Worm (Caenorhabditis elegans) whole organism, early embryonic: ENCODE data around the gene M163.22.

Experiments
- B0310.2 ChIP-seq: sonication (generic microtip); optimal IDR thresholded peaks from 2 replicates; lab custom pipeline; 2016; ENCODE audit warnings: mild to moderate bottlenecking, missing genetic modification characterization, missing compliant biosample characterization
- F13C5.2 ChIP-seq: sonication (generic microtip); optimal IDR thresholded peaks from 2 replicates; lab custom pipeline; 2017; ENCODE audit warnings: mild to moderate bottlenecking, missing genetic modification characterization, inconsistent platforms, missing compliant biosample characterization
- aly-1 ChIP-seq: sonication (generic microtip); optimal IDR thresholded peaks from 2 replicates; lab custom pipeline; 2016; ENCODE audit warnings: missing genetic modification characterization, missing compliant biosample characterization
- ama-1 ChIP-seq: fragments of 150-350 bp; optimal IDR thresholded peaks from 2 replicates; lab custom pipeline; 2014
- ceh-13 ChIP-seq: fragments of 200-800 bp; sonication (Bioruptor generic); optimal IDR thresholded peaks from 2 replicates; lab custom pipeline; 2018; ENCODE audit warnings: mild to moderate bottlenecking, missing genetic modification characterization, missing compliant biosample characterization
- ceh-36 ChIP-seq: sonication (generic microtip); optimal IDR thresholded peaks from 2 replicates; lab custom pipeline; 2016; ENCODE audit warnings: missing genetic modification characterization, inconsistent platforms, missing compliant biosample characterization
- ets-7 ChIP-seq: sonication (generic microtip); optimal IDR thresholded peaks from 2 replicates; lab custom pipeline; 2016; ENCODE audit warnings: missing genotype, missing genetic modification characterization, missing compliant biosample characterization
- flt-1 ChIP-seq: fragments of 200-800 bp; sonication (Bioruptor generic); IDR thresholded peaks from 2 replicates; pipeline ENCODE4 v1.3.6; 2022; ENCODE audit warnings: missing genetic modification characterization, missing compliant biosample characterization
- hmbx-1 ChIP-seq: sonication (generic microtip); optimal IDR thresholded peaks from 2 replicates; lab custom pipeline; 2016; ENCODE audit warnings: mild to moderate bottlenecking, missing genetic modification characterization, missing compliant biosample characterization
- hmg-4 ChIP-seq: fragments of 200-800 bp; sonication (Bioruptor generic); optimal IDR thresholded peaks from 2 replicates; lab custom pipeline; 2018; ENCODE audit warnings: mild to moderate bottlenecking, missing genetic modification characterization, missing compliant biosample characterization
- hnd-1 ChIP-seq: sonication (generic microtip); optimal IDR thresholded peaks from 2 replicates; lab custom pipeline; 2016; ENCODE audit warnings: missing genetic modification characterization, missing compliant biosample characterization
- pes-1 ChIP-seq: fragments of 200-800 bp; sonication (Bioruptor generic); IDR thresholded peaks from 2 replicates; pipeline ENCODE4 v1.3.6; 2022; ENCODE audit warnings: missing genetic modification reagents, missing genetic modification characterization, missing compliant biosample characterization
- scrt-1 ChIP-seq: fragments of 200-800 bp; sonication (Bioruptor generic); IDR thresholded peaks from 2 replicates; pipeline ENCODE4 v1.3.6; 2022; ENCODE audit warnings: missing genetic modification characterization, missing compliant biosample characterization
- sea-1 ChIP-seq: fragments of 200-800 bp; sonication (Bioruptor generic); conservative IDR thresholded peaks from 2 replicates; pipeline ENCODE4 v1.3.6; 2022; ENCODE audit warnings: missing genetic modification characterization, missing compliant biosample characterization
- tbx-11 ChIP-seq: fragments of 200-800 bp; sonication (Bioruptor generic); IDR thresholded peaks from 2 replicates; pipeline ENCODE4 v1.3.6; 2022; ENCODE audit warnings: missing genetic modification characterization, missing compliant biosample characterization
- tbx-37 ChIP-seq: fragments of 200-800 bp; sonication (Bioruptor generic); conservative IDR thresholded peaks from 2 replicates; pipeline ENCODE4 v1.3.6; 2022; ENCODE audit warnings: missing genetic modification reagents, missing genetic modification characterization, missing compliant biosample characterization
- tra-4 ChIP-seq: sonication (generic microtip); optimal IDR thresholded peaks from 2 replicates; lab custom pipeline; 2017; ENCODE audit warnings: missing genetic modification characterization, missing compliant biosample characterization

Gene M163.22

ce11 chrX:14489945-14490344, 24.3 kb downstream of the M163.22 start, which contains the start of gene his-24:
TSS of gene his-24 (plus strand) at chrX:14490094.
- TF ChIP-seq aly-1 (tag; lab: Kevin White, UChicago) (no peak), B0310.2 (tag; lab: Kevin White, UChicago) (no peak), hnd-1 (no peak), ceh-36 (tag; lab: Kevin White, UChicago) (no peak), pes-1 (GFP tag; lab: Robert Waterston, UW) (peak; percentile 58), tbx-11 (GFP tag; lab: Robert Waterston, UW) (peak; percentile 60), F13C5.2 (tag; lab: Kevin White, UChicago) (peak; percentile 57), tbx-37 (GFP tag; lab: Robert Waterston, UW) (peak; percentile 30; the same call in 1 of the 2 replicates), ceh-13 (GFP tag; lab: Kevin White, UChicago) (no peak), hmbx-1 (peak; percentile 22), ama-1 (peak; percentile 98), ets-7 (no peak), hmg-4 (peak; percentile 73), flt-1 (GFP tag; lab: Robert Waterston, UW) (no peak), scrt-1 (GFP tag; lab: Robert Waterston, UW) (peak; percentile 25; the same call in 1 of the 2 replicates), tra-4 (tag; lab: Kevin White, UChicago) (peak; percentile 48), sea-1 (GFP tag; lab: Robert Waterston, UW) (peak; percentile 68; the same call in 1 of the 2 replicates)

- TF ChIP-seq ama-1 (no peak), F13C5.2 (tag; lab: Kevin White, UChicago) (no peak), hmbx-1 (no peak), tbx-37 (GFP tag; lab: Robert Waterston, UW) (0 out of 2 replicates have a peak, but pooled peaks have one; percentile 5), tbx-11 (GFP tag; lab: Robert Waterston, UW) (no peak), pes-1 (GFP tag; lab: Robert Waterston, UW) (peak; percentile 58), hnd-1 (no peak), aly-1 (tag; lab: Kevin White, UChicago) (no peak), tra-4 (tag; lab: Kevin White, UChicago) (no peak), ceh-36 (tag; lab: Kevin White, UChicago) (no peak)
These were observed 24.8 kb downstream of the M163.22 start for ce11 chrX:14490486-14490885.

ce11 chrX:14491103-14491502, 25.4 kb downstream of the M163.22 start:
- TF ChIP-seq ama-1 (peak; percentile 36), pes-1 (GFP tag; lab: Robert Waterston, UW) (no peak), tbx-37 (GFP tag; lab: Robert Waterston, UW) (0 out of 2 replicates have a peak, but pooled peaks have one; percentile 26), tbx-11 (GFP tag; lab: Robert Waterston, UW) (peak; percentile 40; the same call in 1 of the 2 replicates)

- TF ChIP-seq ama-1 = no peak
- TF ChIP-seq hnd-1 = no peak
- TF ChIP-seq F13C5.2 (tag; lab: Kevin White, UChicago) = no peak
- TF ChIP-seq aly-1 (tag; lab: Kevin White, UChicago) = no peak
- no peak for TF ChIP-seq ets-7
These were observed 26.7 kb downstream of the M163.22 start for ce11 chrX:14492441-14492840.

ce11 chrX:14495075-14495474, 29.4 kb downstream of the M163.22 start:
- no peak for TF ChIP-seq hmg-4
- no peak for TF ChIP-seq ceh-36 (tag; lab: Kevin White, UChicago)
- no peak for TF ChIP-seq hmbx-1
- TF ChIP-seq tbx-37 (GFP tag; lab: Robert Waterston, UW) = no peak
- TF ChIP-seq sea-1 (GFP tag; lab: Robert Waterston, UW) = no peak
- no peak for TF ChIP-seq tbx-11 (GFP tag; lab: Robert Waterston, UW)
- TF ChIP-seq B0310.2 (tag; lab: Kevin White, UChicago) = no peak
- TF ChIP-seq hnd-1 = no peak
- TF ChIP-seq aly-1 (tag; lab: Kevin White, UChicago) = no peak
- no peak for TF ChIP-seq pes-1 (GFP tag; lab: Robert Waterston, UW)
- TF ChIP-seq ets-7 = no peak
- TF ChIP-seq flt-1 (GFP tag; lab: Robert Waterston, UW) = no peak
- TF ChIP-seq tra-4 (tag; lab: Kevin White, UChicago) = no peak
- no peak for TF ChIP-seq ama-1
- TF ChIP-seq ceh-13 (GFP tag; lab: Kevin White, UChicago) = no peak
- TF ChIP-seq F13C5.2 (tag; lab: Kevin White, UChicago) = no peak
- no peak for TF ChIP-seq scrt-1 (GFP tag; lab: Robert Waterston, UW)

- TF ChIP-seq hnd-1 = no peak
- no peak for TF ChIP-seq B0310.2 (tag; lab: Kevin White, UChicago)
- TF ChIP-seq tbx-11 (GFP tag; lab: Robert Waterston, UW) = no peak
- TF ChIP-seq ceh-13 (GFP tag; lab: Kevin White, UChicago) = no peak
- no peak for TF ChIP-seq F13C5.2 (tag; lab: Kevin White, UChicago)
These were observed 30.1 kb downstream of the M163.22 start, which contains the start of gene ztf-14 for ce11 chrX:14495785-14496184. TSS of gene ztf-14 (plus strand) at chrX:14496085.

ce11 chrX:14496545-14496944, 30.9 kb downstream of the M163.22 start:
- TF ChIP-seq ceh-36 (tag; lab: Kevin White, UChicago) (no peak), ama-1 (no peak)

ce11 chrX:14499830-14500409, 34.2 kb downstream of the M163.22 start:
- TF ChIP-seq scrt-1 (GFP tag; lab: Robert Waterston, UW) (no peak), hnd-1 (no peak), ama-1 (no peak), aly-1 (tag; lab: Kevin White, UChicago) (no peak), ceh-36 (tag; lab: Kevin White, UChicago) (no peak), hmbx-1 (no peak), flt-1 (GFP tag; lab: Robert Waterston, UW) (no peak), hmg-4 (no peak), tbx-11 (GFP tag; lab: Robert Waterston, UW) (no peak), ets-7 (no peak), sea-1 (GFP tag; lab: Robert Waterston, UW) (no peak), F13C5.2 (tag; lab: Kevin White, UChicago) (no peak), B0310.2 (tag; lab: Kevin White, UChicago) (no peak)
